Fruit fly (Drosophila melanogaster): ENCODE results near the gene Ugt302C1.

DNA sequence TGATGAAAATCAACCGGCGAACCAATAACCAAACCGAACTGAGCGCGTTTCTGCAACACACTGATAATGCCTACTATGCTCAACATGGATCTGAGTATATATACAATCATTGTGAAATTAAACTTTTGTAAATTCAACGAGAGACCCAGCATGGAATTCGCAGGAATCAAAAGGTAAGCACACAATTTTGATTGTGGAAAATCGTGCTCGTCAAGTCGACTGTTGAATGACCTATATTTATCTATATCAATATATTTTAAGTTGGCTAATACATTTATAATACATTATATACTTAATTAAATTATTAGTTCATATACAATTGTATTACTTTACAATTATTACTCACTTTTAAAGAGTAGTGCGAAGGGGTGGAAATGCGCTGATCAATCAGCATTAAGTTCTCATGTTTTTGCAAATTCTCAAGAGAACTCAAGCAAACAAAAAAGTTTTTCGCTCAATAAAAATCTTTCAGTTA, 3.1 kb upstream of the Ugt302C1 start, which contains the start of gene Ugt302K1:
- TF ChIP-seq Abd-B (GFP tag; optimal IDR thresholded peaks at IDR 0.05) (no peak), Med (GFP tag) (no peak)
